Worm (Caenorhabditis elegans): ENCODE data around the gene clec-215.

clec-215 gene

ce11 chrV:7649963-7650362 is 37.8 kb downstream of the clec-215 start:
- TF ChIP-seq ceh-16 (tag; optimal IDR thresholded peaks at IDR 0.05) (no peak), elt-1 (tag; optimal IDR thresholded peaks at IDR 0.05) (no peak), sma-9 (GFP tag; optimal IDR thresholded peaks at IDR 0.05) (no peak), sma-9 (tag; optimal IDR thresholded peaks at IDR 0.05) (no peak), lsy-2 (tag; optimal IDR thresholded peaks at IDR 0.05) (no peak), nhr-129 (tag; optimal IDR thresholded peaks at IDR 0.05) (no peak)

ce11 chrV:7651757-7652156 is 39.6 kb downstream of the clec-215 start, which contains the start of gene srh-234:
Gene srh-234 (minus strand): TSS chrV:7651857.
- TF ChIP-seq F13H6.1 (tag; optimal IDR thresholded peaks at IDR 0.05): no peak
- TF ChIP-seq nhr-10 (tag; optimal IDR thresholded peaks at IDR 0.05): no peak
- no peak for TF ChIP-seq ceh-82 (tag; optimal IDR thresholded peaks at IDR 0.05)
- no peak for TF ChIP-seq sem-4 (tag; optimal IDR thresholded peaks at IDR 0.05)
- TF ChIP-seq C34F6.9 (tag; optimal IDR thresholded peaks at IDR 0.05): no peak
- no peak for TF ChIP-seq peb-1 (tag; optimal IDR thresholded peaks at IDR 0.05)
- no peak for TF ChIP-seq mdl-1 (tag; optimal IDR thresholded peaks at IDR 0.05)
- no peak for TF ChIP-seq egl-27 (tag; optimal IDR thresholded peaks at IDR 0.05)

ce11 chrV:7653567-7653966 is 41.4 kb downstream of the clec-215 start, which contains the start of gene srh-200:
Gene srh-200 (minus strand): TSS chrV:7653667.
- TF ChIP-seq unc-55 (GFP tag; optimal IDR thresholded peaks at IDR 0.05) (no peak), ama-1 (optimal IDR thresholded peaks at IDR 0.05) (no peak), nhr-77 (tag; optimal IDR thresholded peaks at IDR 0.05) (no peak), lin-11 (tag; optimal IDR thresholded peaks at IDR 0.05) (no peak), egl-27 (tag; optimal IDR thresholded peaks at IDR 0.05) (no peak), ceh-82 (tag; optimal IDR thresholded peaks at IDR 0.05) (no peak), sma-3 (GFP tag; optimal IDR thresholded peaks at IDR 0.05) (no peak), ztf-11 (tag; optimal IDR thresholded peaks at IDR 0.05) (no peak), ztf-4 (tag; optimal IDR thresholded peaks at IDR 0.05) (no peak), unc-39 (tag; optimal IDR thresholded peaks at IDR 0.05) (no peak)

Measured in whole organism, L2 larva.